Fruit fly (Drosophila melanogaster) S2 (cell line): Measurements from ENCODE around the gene CG14143.
"Not testable (repeated sequence)": the region's sequence is repeated elsewhere in the genome, so short reads cannot be mapped to it uniquely, and the experiment has no call there.

Experiments used
- CG8478 ChIP-seq: fragments of >200 bp; optimal IDR thresholded peaks from 2 replicates; lab custom pipeline; 2018
- CTCF ChIP-seq, 2 experiments: fragments of >200 bp; optimal IDR thresholded peaks; 2 replicates each; lab custom pipeline; 2018

DNA sequence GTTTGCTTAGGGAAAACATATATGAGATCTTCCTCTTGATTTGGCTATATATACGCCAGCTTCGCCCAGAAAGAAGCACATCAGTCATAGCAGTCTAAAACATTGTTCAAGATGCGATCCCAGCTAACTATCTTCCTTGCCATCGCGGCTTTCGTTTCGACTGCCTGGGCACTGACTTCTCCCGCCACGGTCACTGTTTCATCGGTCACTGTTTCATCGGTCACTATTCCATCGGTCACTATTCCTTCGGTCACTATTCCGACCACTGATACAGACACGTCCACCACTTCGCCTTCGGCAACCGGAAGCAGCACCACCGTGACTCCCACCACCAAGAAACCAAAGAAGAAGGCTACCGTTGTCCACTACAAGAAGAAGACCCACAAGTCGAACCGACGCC, at the start of gene CG14143:
- TF ChIP-seq CG8478 (lab: Kevin White, UChicago); CTCF (optimal IDR thresholded peaks at IDR 0.05; lab: Kevin White, UChicago): not testable (repeated sequence)
